Fruit fly (Drosophila melanogaster): ENCODE measurements around the gene Cks85A.

DNA sequence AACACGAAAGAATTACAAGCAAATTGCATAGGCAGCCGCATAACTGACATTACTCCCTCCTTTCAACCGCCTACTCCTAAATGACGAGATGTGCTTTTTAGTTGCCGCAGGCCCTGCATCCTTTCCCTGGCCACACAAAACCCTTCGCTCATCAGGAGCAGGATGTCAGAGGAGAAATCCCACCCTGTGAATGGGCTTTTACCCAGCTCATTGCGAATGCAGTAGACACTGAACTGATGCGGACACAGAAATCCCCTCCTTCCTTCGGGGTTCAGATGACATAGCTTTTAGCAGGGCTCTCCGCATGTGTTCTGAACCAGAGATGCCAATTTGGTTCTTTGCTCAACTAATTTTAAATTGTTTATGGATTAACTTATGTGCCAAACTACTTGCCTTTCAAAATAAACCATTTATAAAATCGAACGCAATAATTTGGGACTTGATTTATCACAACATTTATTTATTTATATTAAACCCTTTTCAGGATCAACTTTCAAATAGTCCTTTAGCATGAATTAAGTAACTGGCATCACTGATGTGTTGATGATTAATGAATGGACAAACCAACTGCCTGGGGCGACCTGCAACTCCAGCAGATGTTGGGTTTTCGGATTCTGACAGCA, 21.0 kb upstream of the Cks85A start:
- TF ChIP-seq pan (optimal IDR thresholded peaks at IDR 0.05) (no peak), foxo (GFP tag; optimal IDR thresholded peaks at IDR 0.05) (peak in 1 of 2 experiments; percentile 35), psq (GFP tag; optimal IDR thresholded peaks at IDR 0.05) (peak; percentile 10), usp (GFP tag; optimal IDR thresholded peaks at IDR 0.05) (no peak), br (GFP tag; optimal IDR thresholded peaks at IDR 0.05) (no peak), fru (GFP tag; optimal IDR thresholded peaks at IDR 0.05) (peak; percentile 65)
